Worm (Caenorhabditis elegans) whole organism, L1 larva: ENCODE measurements around the gene cnp-2.
A peak's percentile ranks its signal among the peaks of the same experiment; 100 is the strongest.

Experiments
- F16B12.6 ChIP-seq: fragments of 150-350 bp; optimal IDR thresholded peaks from 2 replicates; lab custom pipeline; 2014; ENCODE audit warnings: missing biosample characterization, missing genetic modification characterization
- aha-1 ChIP-seq: fragments of 150-350 bp; optimal IDR thresholded peaks from 2 replicates; lab custom pipeline; 2014; ENCODE audit warnings: missing biosample characterization, missing genetic modification characterization
- ama-1 ChIP-seq: fragments of 150-350 bp; optimal IDR thresholded peaks from 2 replicates; lab custom pipeline; 2014
- ceh-8 ChIP-seq: fragments of 200-800 bp; sonication (Bioruptor generic); optimal IDR thresholded peaks from 2 replicates; lab custom pipeline; 2018; ENCODE audit warnings: mild to moderate bottlenecking, missing genetic modification characterization, moderate library complexity, missing compliant biosample characterization
- ceh-82 ChIP-seq, 3 experiments: fragments of 150-350 bp in 1 of 3; sonication (generic microtip) in 2 of 3; optimal IDR thresholded peaks; 2 replicates each; lab custom pipeline; 2014 to 2017; ENCODE audit warnings: missing biosample characterization in 3 of 3, missing genetic modification characterization in 3 of 3
- ceh-88 ChIP-seq: fragments of 200-800 bp; sonication (Bioruptor generic); IDR thresholded peaks from 2 replicates; pipeline ENCODE4 v1.3.6; 2022; ENCODE audit warnings: missing genetic modification characterization, missing compliant biosample characterization
- ceh-90 ChIP-seq: sonication (generic microtip); optimal IDR thresholded peaks from 2 replicates; lab custom pipeline; 2016; ENCODE audit warnings: missing genetic modification characterization, missing compliant biosample characterization
- dpl-1 ChIP-seq, 3 experiments: fragments of 150-350 bp in 2 of 3; sonication (generic microtip) in 1 of 3; optimal IDR thresholded peaks; 2 replicates each; lab custom pipeline; 2014 to 2017; ENCODE audit warnings: missing biosample characterization in 3 of 3, missing genetic modification characterization in 3 of 3, missing genetic modification reagents in 3 of 3
- dsc-1 ChIP-seq: sonication (generic microtip); optimal IDR thresholded peaks from 2 replicates; lab custom pipeline; 2016; ENCODE audit warnings: mild to moderate bottlenecking, missing genetic modification characterization, missing compliant biosample characterization
- efl-1 ChIP-seq, 4 experiments: fragments of 150-350 bp; optimal IDR thresholded peaks in 3 of 4; peaks in 1 of 4; 1 replicate in 1 of 4; 2 replicates in 3 of 4; lab custom pipeline; 2014; ENCODE audit warnings: missing biosample characterization in 2 of 4, missing genetic modification characterization in 2 of 4, missing genetic modification reagents in 2 of 4
- egl-27 ChIP-seq, 2 experiments: fragments of 150-350 bp in 1 of 2; sonication (generic microtip); optimal IDR thresholded peaks; 3 replicates each; lab custom pipeline; 2017 to 2018; ENCODE audit warnings: missing biosample characterization in 2 of 2, missing genetic modification characterization in 2 of 2, missing genetic modification reagents in 2 of 2
- elt-3 ChIP-seq, 6 experiments: fragments of 150-350 bp in 1 of 6; sonication (generic microtip); optimal IDR thresholded peaks; 2 replicates each; lab custom pipeline; 2017 to 2018; ENCODE audit warnings: missing biosample characterization in 6 of 6, missing genetic modification characterization in 6 of 6, inconsistent platforms in 1 of 6
- fkh-8 ChIP-seq: sonication (generic microtip); optimal IDR thresholded peaks from 2 replicates; lab custom pipeline; 2016; ENCODE audit warnings: mild to moderate bottlenecking, missing genetic modification characterization, missing compliant biosample characterization
- hpl-2 ChIP-seq: fragments of 150-350 bp; optimal IDR thresholded peaks from 2 replicates; lab custom pipeline; 2014; ENCODE audit warnings: missing biosample characterization, missing genetic modification reagents, missing genetic modification characterization
- isw-1 ChIP-seq: fragments of 200-800 bp; sonication (Bioruptor generic); IDR thresholded peaks from 2 replicates; pipeline ENCODE4 v1.3.6; 2022; ENCODE audit warnings: missing genetic modification characterization, missing compliant biosample characterization
- lin-15B ChIP-seq: fragments of 150-350 bp; sonication (generic microtip); optimal IDR thresholded peaks from 3 replicates; lab custom pipeline; 2014; ENCODE audit warnings: missing biosample characterization, missing genetic modification characterization
- lin-39 ChIP-seq: fragments of 150-350 bp; optimal IDR thresholded peaks from 2 replicates; lab custom pipeline; 2014; ENCODE audit warnings: missing biosample characterization, missing genetic modification reagents, missing genetic modification characterization
- lsy-2 ChIP-seq, 2 experiments: fragments of 150-350 bp; optimal IDR thresholded peaks; 2 replicates each; lab custom pipeline; 2014; ENCODE audit warnings: missing biosample characterization in 2 of 2, missing genetic modification characterization in 2 of 2
- mab-9 ChIP-seq: fragments of 200-800 bp; sonication (Bioruptor generic); IDR thresholded peaks from 2 replicates; pipeline ENCODE4 v1.3.6; 2022; ENCODE audit warnings: missing genetic modification reagents, missing genetic modification characterization, missing compliant biosample characterization
- mdl-1 ChIP-seq, 2 experiments: fragments of 150-350 bp; optimal IDR thresholded peaks; 2 replicates each; lab custom pipeline; 2014 to 2017; ENCODE audit warnings: missing biosample characterization in 2 of 2, missing genetic modification characterization in 2 of 2, inconsistent platforms in 1 of 2
- nhr-19 ChIP-seq: fragments of 200-800 bp; sonication (Bioruptor generic); conservative IDR thresholded peaks from 2 replicates; pipeline ENCODE4 v1.3.6; 2022; ENCODE audit warnings: missing genetic modification characterization, missing compliant biosample characterization
- nhr-20 ChIP-seq: sonication (generic microtip); optimal IDR thresholded peaks from 2 replicates; lab custom pipeline; 2016; ENCODE audit warnings: mild to moderate bottlenecking, missing genetic modification characterization, missing compliant biosample characterization
- nhr-28 ChIP-seq: fragments of 150-350 bp; optimal IDR thresholded peaks from 2 replicates; lab custom pipeline; 2014; ENCODE audit warnings: missing biosample characterization, missing genetic modification characterization
- nhr-71 ChIP-seq: sonication (generic microtip); optimal IDR thresholded peaks from 2 replicates; lab custom pipeline; 2016; ENCODE audit warnings: mild to moderate bottlenecking, missing genetic modification characterization, moderate library complexity, missing compliant biosample characterization
- nhr-85 ChIP-seq: sonication (generic microtip); peaks from one replicate; lab custom pipeline; 2016; ENCODE audit warnings: missing genetic modification characterization, inconsistent platforms, missing compliant biosample characterization
- pag-3 ChIP-seq: sonication (generic microtip); optimal IDR thresholded peaks from 2 replicates; lab custom pipeline; 2017; ENCODE audit warnings: missing genetic modification characterization, mild to moderate bottlenecking, missing compliant biosample characterization, antibody characterized with exemption, borderline replicate concordance; ENCODE audit not compliant: insufficient read depth
- pax-3 ChIP-seq: fragments of 200-800 bp; sonication (Bioruptor generic); optimal IDR thresholded peaks from 2 replicates; lab custom pipeline; 2018; ENCODE audit warnings: mild to moderate bottlenecking, missing genetic modification characterization, moderate library complexity, missing compliant biosample characterization
- rnt-1 ChIP-seq: sonication (generic microtip); optimal IDR thresholded peaks from 2 replicates; lab custom pipeline; 2016; ENCODE audit warnings: mild to moderate bottlenecking, missing genetic modification characterization, moderate library complexity, missing compliant biosample characterization
- skn-1 ChIP-seq: fragments of 150-350 bp; optimal IDR thresholded peaks from 2 replicates; lab custom pipeline; 2014; ENCODE audit warnings: missing biosample characterization, missing genetic modification characterization
- snpc-4 ChIP-seq: fragments of 150-350 bp; optimal IDR thresholded peaks from 2 replicates; lab custom pipeline; 2014; ENCODE audit warnings: missing biosample characterization, missing genetic modification characterization
- snu-23 ChIP-seq: sonication (generic microtip); optimal IDR thresholded peaks from 2 replicates; lab custom pipeline; 2016; ENCODE audit warnings: missing genetic modification characterization, missing compliant biosample characterization
- sup-37 ChIP-seq: fragments of 200-800 bp; sonication (Bioruptor generic); optimal IDR thresholded peaks from 2 replicates; lab custom pipeline; 2018; ENCODE audit warnings: mild to moderate bottlenecking, missing genetic modification characterization, missing compliant biosample characterization
- tbx-2 ChIP-seq: sonication (generic microtip); optimal IDR thresholded peaks from 2 replicates; lab custom pipeline; 2016; ENCODE audit warnings: missing genetic modification characterization, missing compliant biosample characterization
- unc-86 ChIP-seq: sonication (generic microtip); optimal IDR thresholded peaks from 2 replicates; lab custom pipeline; 2016; ENCODE audit warnings: missing genetic modification characterization, missing compliant biosample characterization
- unc-98 ChIP-seq: fragments of 200-800 bp; sonication (Bioruptor generic); IDR thresholded peaks from 2 replicates; pipeline ENCODE4 v1.3.6; 2022; ENCODE audit warnings: missing genetic modification characterization, missing compliant biosample characterization
- vab-15 ChIP-seq: sonication (generic microtip); optimal IDR thresholded peaks from 2 replicates; lab custom pipeline; 2017; ENCODE audit warnings: missing genotype, mild to moderate bottlenecking, missing genetic modification characterization, missing compliant biosample characterization
- zip-4 ChIP-seq: fragments of 200-800 bp; sonication (Bioruptor generic); optimal IDR thresholded peaks from 2 replicates; lab custom pipeline; 2018; ENCODE audit warnings: mild to moderate bottlenecking, missing genetic modification characterization, moderate library complexity, missing compliant biosample characterization
- ztf-11 ChIP-seq, 2 experiments: sonication (generic microtip); optimal IDR thresholded peaks; 2 replicates each; lab custom pipeline; 2016 to 2017; ENCODE audit warnings: missing genetic modification characterization in 2 of 2, missing biosample characterization in 1 of 2, missing compliant biosample characterization in 1 of 2
- ztf-4 ChIP-seq: fragments of 150-350 bp; optimal IDR thresholded peaks from 2 replicates; lab custom pipeline; 2014; ENCODE audit warnings: missing biosample characterization, missing genetic modification characterization

Gene cnp-2

ce11 chrII:12778374-12778773 is 17.8 kb downstream of the cnp-2 start (continued):
- TF ChIP-seq lsy-2 (tag; optimal IDR thresholded peaks at IDR 0.05; lab: Kevin White, UChicago): peak; percentile 8 to 63
- TF ChIP-seq isw-1 (GFP tag; lab: Robert Waterston, UW): peak; percentile 16; the same call in 1 of the 2 replicates
- TF ChIP-seq unc-86 (tag; lab: Kevin White, UChicago): peak; percentile 70
- TF ChIP-seq dpl-1 (GFP tag; optimal IDR thresholded peaks at IDR 0.05; lab: Kevin White, UChicago): peak in 2 of 3 experiments; percentile 19 to 36
- TF ChIP-seq nhr-19: peak; percentile 86
- TF ChIP-seq ztf-11 (tag; optimal IDR thresholded peaks at IDR 0.05; lab: Kevin White, UChicago): peak in 1 of 2 experiments; percentile 44
- TF ChIP-seq nhr-85 (tag; lab: Kevin White, UChicago): peak; percentile 64
- peak; percentile 46 to 72 (median 56) for TF ChIP-seq ceh-82 (tag; optimal IDR thresholded peaks at IDR 0.05; lab: Kevin White, UChicago)
- peak; percentile 69 for TF ChIP-seq tbx-2 (tag; lab: Kevin White, UChicago)
- peak; percentile 97 for TF ChIP-seq snpc-4 (tag; lab: Kevin White, UChicago)
- TF ChIP-seq snu-23 (GFP tag; lab: Kevin White, UChicago): peak; percentile 80
- TF ChIP-seq mab-9 (GFP tag; lab: Robert Waterston, UW): 0 out of 2 replicates have a peak, but pooled peaks have one; percentile 37

ce11 chrII:12785391-12785790 is 24.8 kb downstream of the cnp-2 start, which contains the start of gene Y46G5A.15:
TSS of gene Y46G5A.15 (minus strand) at chrII:12785416.
- TF ChIP-seq efl-1 (optimal IDR thresholded peaks at IDR 0.05; lab: Kevin White, UChicago) (no peak), efl-1 (GFP tag; optimal IDR thresholded peaks at IDR 0.05 in 1 of 2; lab: Kevin White, UChicago) (peak in 1 of 2 experiments; percentile 30), unc-98 (GFP tag; lab: Robert Waterston, UW) (no peak)

ce11 chrII:12787831-12788248 is 27.2 kb downstream of the cnp-2 start, which contains the start of gene alkb-7:
TSS of gene alkb-7 (minus strand) at chrII:12788153.
- TF ChIP-seq dpl-1 (GFP tag; optimal IDR thresholded peaks at IDR 0.05; lab: Kevin White, UChicago): no peak
- no peak for TF ChIP-seq ztf-11 (tag; optimal IDR thresholded peaks at IDR 0.05; lab: Kevin White, UChicago)
- TF ChIP-seq nhr-20 (tag; lab: Kevin White, UChicago): no peak
- TF ChIP-seq lin-39: no peak
- no peak for TF ChIP-seq ceh-82 (tag; optimal IDR thresholded peaks at IDR 0.05; lab: Kevin White, UChicago)
- TF ChIP-seq aha-1 (tag; lab: Kevin White, UChicago): no peak
- TF ChIP-seq mdl-1 (tag; optimal IDR thresholded peaks at IDR 0.05; lab: Kevin White, UChicago): no peak
- no peak for TF ChIP-seq efl-1 (optimal IDR thresholded peaks at IDR 0.05; lab: Kevin White, UChicago)
- TF ChIP-seq efl-1 (GFP tag; optimal IDR thresholded peaks at IDR 0.05 in 1 of 2; lab: Kevin White, UChicago): peak in 1 of 2 experiments; percentile 70
- TF ChIP-seq lin-15B: no peak
- TF ChIP-seq ceh-88: no peak
- TF ChIP-seq pag-3: no peak
- TF ChIP-seq ceh-90 (tag; lab: Kevin White, UChicago): no peak
- peak; percentile 9 for TF ChIP-seq sup-37 (GFP tag; lab: Kevin White, UChicago)
- no peak for TF ChIP-seq F16B12.6 (tag; lab: Kevin White, UChicago)
- no peak for TF ChIP-seq lsy-2 (tag; optimal IDR thresholded peaks at IDR 0.05; lab: Kevin White, UChicago)
- TF ChIP-seq ama-1: no peak
- TF ChIP-seq dsc-1: no peak
- no peak for TF ChIP-seq ceh-8
- TF ChIP-seq ztf-4 (tag; lab: Kevin White, UChicago): peak; percentile 2

- TF ChIP-seq pax-3 (tag; lab: Kevin White, UChicago) (no peak), nhr-28 (tag; lab: Kevin White, UChicago) (no peak), elt-3 (tag; optimal IDR thresholded peaks at IDR 0.05; lab: Kevin White, UChicago) (no peak), hpl-2 (no peak), vab-15 (no peak), nhr-20 (tag; lab: Kevin White, UChicago) (no peak)
- TF ChIP-seq, all 84 proteins: peak for 0
These were observed 28.9 kb downstream of the cnp-2 start for ce11 chrII:12789497-12789896.

ce11 chrII:12790392-12790791 is 29.8 kb downstream of the cnp-2 start:
- TF ChIP-seq nhr-19 (no peak), nhr-20 (tag; lab: Kevin White, UChicago) (no peak), nhr-71 (no peak), ztf-4 (tag; lab: Kevin White, UChicago) (no peak), hpl-2 (no peak), fkh-8 (tag; lab: Kevin White, UChicago) (no peak), ceh-88 (no peak), pag-3 (no peak), rnt-1 (tag; lab: Kevin White, UChicago) (no peak), skn-1 (tag; lab: Kevin White, UChicago) (no peak), zip-4 (GFP tag; lab: Kevin White, UChicago) (no peak), ceh-82 (tag; optimal IDR thresholded peaks at IDR 0.05; lab: Kevin White, UChicago) (no peak), egl-27 (tag; optimal IDR thresholded peaks at IDR 0.05; lab: Kevin White, UChicago) (no peak)
